Fruit fly (Drosophila melanogaster): ENCODE data around the gene TrpRS-m.

The TrpRS-m gene

DNA sequence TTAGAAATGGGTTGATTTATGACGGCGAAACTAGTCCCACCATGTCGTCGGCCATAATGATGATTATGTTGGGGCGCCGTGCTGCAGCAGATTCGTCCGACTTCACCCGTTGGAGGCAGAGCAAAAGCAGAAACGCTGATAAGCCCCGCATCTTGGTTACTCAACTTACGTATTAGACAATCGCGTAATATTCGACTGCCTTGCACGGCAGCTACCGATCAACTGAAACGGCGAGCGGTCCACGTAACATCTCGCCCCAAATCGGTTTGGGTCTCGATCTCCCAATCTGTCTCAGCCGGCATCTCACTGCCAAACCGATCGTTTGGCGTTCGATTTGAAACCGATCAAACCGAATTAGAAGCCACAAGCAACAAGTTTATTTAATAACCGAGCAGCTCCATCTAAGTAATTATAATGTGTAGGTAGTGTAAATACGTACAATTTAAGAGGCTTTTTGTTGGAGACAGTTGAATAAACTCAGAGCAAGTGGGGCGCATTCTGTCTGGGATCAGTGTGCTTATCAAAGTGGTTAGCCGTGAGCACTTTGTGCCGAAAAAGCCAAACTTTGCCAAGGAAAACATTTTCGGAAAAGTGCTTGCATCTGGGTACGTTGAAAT, 40.8 kb upstream of the TrpRS-m start, which contains the start of gene CG32191 (continued):
- TF ChIP-seq CG2712 (tag; optimal IDR thresholded peaks at IDR 0.05), result no peak
- no peak for TF ChIP-seq CG11723 (GFP tag; optimal IDR thresholded peaks at IDR 0.05)
- TF ChIP-seq sob (GFP tag; IDR thresholded peaks at IDR 0.05), result peak; percentile 20; the same call in 1 of the 2 replicates
- no peak for TF ChIP-seq row (GFP tag; IDR thresholded peaks at IDR 0.05)
- no peak for TF ChIP-seq sd (tag; optimal IDR thresholded peaks at IDR 0.05)
- peak; percentile 95 for TF ChIP-seq CG5180 (GFP tag; optimal IDR thresholded peaks at IDR 0.05)
- TF ChIP-seq Rx (GFP tag; IDR thresholded peaks at IDR 0.05), result no peak
- TF ChIP-seq Sox102F (GFP tag; optimal IDR thresholded peaks at IDR 0.05), result no peak
- no peak for TF ChIP-seq Fer2 (tag; optimal IDR thresholded peaks at IDR 0.05)
- no peak for TF ChIP-seq mld (GFP tag; IDR thresholded peaks at IDR 0.05; ENCODE audit: partially characterized antibody)
- TF ChIP-seq Doc3 (GFP tag; IDR thresholded peaks at IDR 0.05; ENCODE audit: partially characterized antibody), result no peak
- TF ChIP-seq Pdp1 (GFP tag; optimal IDR thresholded peaks at IDR 0.05), result peak in 1 of 2 experiments; percentile 93
- no peak for TF ChIP-seq CG10321 (GFP tag; IDR thresholded peaks at IDR 0.05)
- no peak for TF ChIP-seq emc (GFP tag; optimal IDR thresholded peaks at IDR 0.05)
- peak; percentile 26 for TF ChIP-seq CG15269 (tag; optimal IDR thresholded peaks at IDR 0.05)
- peak; percentile 59 for TF ChIP-seq CG9437 (GFP tag; optimal IDR thresholded peaks at IDR 0.05)
- TF ChIP-seq exex (tag; optimal IDR thresholded peaks at IDR 0.05), result no peak
- no peak for TF ChIP-seq ERR (GFP tag; optimal IDR thresholded peaks at IDR 0.05)
- TF ChIP-seq CG10274 (GFP tag; optimal IDR thresholded peaks at IDR 0.05), result no peak
- peak; percentile 38 for TF ChIP-seq CG13296 (GFP tag; optimal IDR thresholded peaks at IDR 0.05)
- no peak for TF ChIP-seq br (optimal IDR thresholded peaks at IDR 0.05)
- TF ChIP-seq bsh (GFP tag; optimal IDR thresholded peaks at IDR 0.05), result no peak
- no peak for TF ChIP-seq Ptx1 (GFP tag; IDR thresholded peaks at IDR 0.05)
- TF ChIP-seq pfk (GFP tag; optimal IDR thresholded peaks at IDR 0.05), result no peak
- no peak for TF ChIP-seq Atf-2 (GFP tag; optimal IDR thresholded peaks at IDR 0.05)
- no peak for TF ChIP-seq nom (GFP tag; optimal IDR thresholded peaks at IDR 0.05)
- TF ChIP-seq bcd (GFP tag; optimal IDR thresholded peaks at IDR 0.05), result no peak
- TF ChIP-seq chinmo (GFP tag; IDR thresholded peaks at IDR 0.05; ENCODE audit: partially characterized antibody), result 0 out of 4 replicates have a peak, but pooled peaks have one; percentile 37
- TF ChIP-seq CG3163 (GFP tag; optimal IDR thresholded peaks at IDR 0.05), result no peak
- TF ChIP-seq unpg (GFP tag; optimal IDR thresholded peaks at IDR 0.05), result no peak
- no peak for TF ChIP-seq CG4820 (GFP tag; optimal IDR thresholded peaks at IDR 0.05)
- TF ChIP-seq Tbp (GFP tag; optimal IDR thresholded peaks at IDR 0.05), result no peak
- 0 out of 3 replicates have a peak, but pooled peaks have one; percentile 8 for TF ChIP-seq CG2889 (GFP tag; IDR thresholded peaks at IDR 0.05)
- no peak for TF ChIP-seq vvl (GFP tag; IDR thresholded peaks at IDR 0.05)
- no peak for TF ChIP-seq so (GFP tag; IDR thresholded peaks at IDR 0.05)
- TF ChIP-seq CG31224 (GFP tag; IDR thresholded peaks at IDR 0.05), result no peak
- no peak for TF ChIP-seq CG14965 (GFP tag; optimal IDR thresholded peaks at IDR 0.05; ENCODE audit: borderline replicate concordance)
- no peak for TF ChIP-seq CG8290 (GFP tag; optimal IDR thresholded peaks at IDR 0.05)
- peak in 1 of 2 experiments; percentile 53 for TF ChIP-seq CG8290 (tag; optimal IDR thresholded peaks at IDR 0.05)
- TF ChIP-seq NC2β (GFP tag; optimal IDR thresholded peaks at IDR 0.05), result no peak
- no peak for TF ChIP-seq Sin3A (optimal IDR thresholded peaks at IDR 0.05)
- no peak for TF ChIP-seq Poxn (GFP tag; IDR thresholded peaks at IDR 0.05)
- TF ChIP-seq ewg (GFP tag; optimal IDR thresholded peaks at IDR 0.05), result no peak
- TF ChIP-seq CG9727 (GFP tag; optimal IDR thresholded peaks at IDR 0.05), result no peak
- TF ChIP-seq kni (GFP tag; optimal IDR thresholded peaks at IDR 0.05), result no peak
- TF ChIP-seq BtbVII (GFP tag; optimal IDR thresholded peaks at IDR 0.05), result peak; percentile 44
- no peak for TF ChIP-seq az2 (GFP tag; optimal IDR thresholded peaks at IDR 0.05)
- no peak for TF ChIP-seq D19B (GFP tag; optimal IDR thresholded peaks at IDR 0.05)
- no peak for TF ChIP-seq Deaf1 (tag; optimal IDR thresholded peaks at IDR 0.05)
- TF ChIP-seq dpn (GFP tag; optimal IDR thresholded peaks at IDR 0.05), result no peak
- TF ChIP-seq CG17612 (GFP tag; IDR thresholded peaks at IDR 0.05), result no peak
